Worm (Caenorhabditis elegans) whole organism, mixed stage, embryonic: Measurements from ENCODE around the gene cox-18.
A peak's percentile ranks its signal among the peaks of the same experiment; 100 is the strongest.

ENCODE experiments used
- M03D4.4 ChIP-seq: sonication (generic microtip); optimal IDR thresholded peaks from 2 replicates; lab custom pipeline; 2017; ENCODE audit warnings: mild to moderate bottlenecking, missing genetic modification characterization, missing compliant biosample characterization
- bed-3 ChIP-seq: fragments of 200-800 bp; sonication (Bioruptor generic); optimal IDR thresholded peaks from 3 replicates; lab custom pipeline; 2018; ENCODE audit warnings: mild to moderate bottlenecking, missing genetic modification characterization, moderate library complexity, missing compliant biosample characterization
- blmp-1 ChIP-seq: fragments of 150-350 bp; optimal IDR thresholded peaks from 2 replicates; lab custom pipeline; 2014; ENCODE audit warnings: missing biosample characterization, missing genetic modification characterization
- ceh-39 ChIP-seq: fragments of 150-350 bp; optimal IDR thresholded peaks from 2 replicates; lab custom pipeline; 2014; ENCODE audit warnings: missing biosample characterization, missing genetic modification characterization
- ceh-83 ChIP-seq: fragments of 200-800 bp; sonication (Bioruptor generic); optimal IDR thresholded peaks from 2 replicates; lab custom pipeline; 2018; ENCODE audit warnings: mild to moderate bottlenecking, missing genetic modification characterization, missing compliant biosample characterization
- ces-1 ChIP-seq: fragments of 150-350 bp; optimal IDR thresholded peaks from 2 replicates; lab custom pipeline; 2014; ENCODE audit warnings: missing biosample characterization, missing genetic modification reagents, missing genetic modification characterization
- cnd-1 ChIP-seq: fragments of 200-800 bp; sonication (Bioruptor generic); optimal IDR thresholded peaks from 2 replicates; lab custom pipeline; 2018; ENCODE audit warnings: mild to moderate bottlenecking, missing genetic modification characterization, missing compliant biosample characterization
- drap-1 ChIP-seq: fragments of 200-800 bp; sonication (Bioruptor generic); optimal IDR thresholded peaks from 3 replicates; lab custom pipeline; 2018; ENCODE audit warnings: mild to moderate bottlenecking, missing genetic modification characterization, missing compliant biosample characterization
- elt-1 ChIP-seq: sonication (generic microtip); optimal IDR thresholded peaks from 2 replicates; lab custom pipeline; 2017; ENCODE audit warnings: missing genetic modification characterization, mild to moderate bottlenecking, missing compliant biosample characterization, antibody characterized with exemption, moderate library complexity, borderline replicate concordance; ENCODE audit not compliant: insufficient read depth
- flh-1 ChIP-seq: fragments of 200-800 bp; sonication (Bioruptor generic); optimal IDR thresholded peaks from 2 replicates; lab custom pipeline; 2018; ENCODE audit warnings: mild to moderate bottlenecking, missing genetic modification characterization, moderate library complexity, missing compliant biosample characterization
- ham-2 ChIP-seq: fragments of 200-800 bp; sonication (Bioruptor generic); optimal IDR thresholded peaks from 2 replicates; lab custom pipeline; 2018; ENCODE audit warnings: mild to moderate bottlenecking, missing genetic modification characterization, missing compliant biosample characterization
- hlh-1 ChIP-seq: fragments of 150-350 bp; optimal IDR thresholded peaks from 2 replicates; lab custom pipeline; 2014; ENCODE audit warnings: missing biosample characterization, missing genetic modification reagents, missing genetic modification characterization
- lin-13 ChIP-seq: fragments of 150-350 bp; optimal IDR thresholded peaks from 2 replicates; lab custom pipeline; 2014; ENCODE audit warnings: missing biosample characterization, missing genetic modification characterization
- lin-32 ChIP-seq: fragments of 200-800 bp; sonication (Bioruptor generic); optimal IDR thresholded peaks from 2 replicates; lab custom pipeline; 2018; ENCODE audit warnings: mild to moderate bottlenecking, missing genetic modification characterization, missing compliant biosample characterization
- lsy-2 ChIP-seq: fragments of 150-350 bp; optimal IDR thresholded peaks from 2 replicates; lab custom pipeline; 2014; ENCODE audit warnings: missing biosample characterization, missing genetic modification characterization
- mab-5 ChIP-seq: fragments of 150-350 bp; optimal IDR thresholded peaks from 2 replicates; lab custom pipeline; 2014; ENCODE audit warnings: missing biosample characterization, missing genetic modification characterization
- mep-1 ChIP-seq: fragments of 150-350 bp; optimal IDR thresholded peaks from 2 replicates; lab custom pipeline; 2017; ENCODE audit warnings: missing biosample characterization, missing genetic modification reagents, missing genetic modification characterization, inconsistent platforms
- nhr-2 ChIP-seq: fragments of 150-350 bp; optimal IDR thresholded peaks from 2 replicates; lab custom pipeline; 2014; ENCODE audit warnings: missing biosample characterization, missing genetic modification characterization
- nhr-237 ChIP-seq: fragments of 150-350 bp; optimal IDR thresholded peaks from 2 replicates; lab custom pipeline; 2014; ENCODE audit warnings: missing biosample characterization, missing genetic modification characterization
- nhr-76 ChIP-seq: sonication (generic microtip); optimal IDR thresholded peaks from 2 replicates; lab custom pipeline; 2017; ENCODE audit warnings: missing biosample characterization, missing genetic modification characterization
- pha-4 ChIP-seq: fragments of 150-350 bp; optimal IDR thresholded peaks from 2 replicates; lab custom pipeline; 2018; ENCODE audit warnings: missing biosample characterization, missing genetic modification reagents, missing genetic modification characterization
- sem-2 ChIP-seq: fragments of 200-800 bp; sonication (Bioruptor generic); optimal IDR thresholded peaks from 2 replicates; lab custom pipeline; 2018; ENCODE audit warnings: mild to moderate bottlenecking, missing genetic modification characterization, missing compliant biosample characterization
- snpc-4 ChIP-seq: fragments of 150-350 bp; optimal IDR thresholded peaks from 2 replicates; lab custom pipeline; 2014; ENCODE audit warnings: missing biosample characterization, missing genetic modification characterization
- sptf-1 ChIP-seq: sonication (generic microtip); optimal IDR thresholded peaks from 2 replicates; lab custom pipeline; 2017; ENCODE audit warnings: mild to moderate bottlenecking, missing genetic modification characterization, moderate library complexity, missing compliant biosample characterization
- tbx-8 ChIP-seq: fragments of 200-800 bp; sonication (Bioruptor generic); optimal IDR thresholded peaks from 2 replicates; lab custom pipeline; 2018; ENCODE audit warnings: mild to moderate bottlenecking, missing genetic modification characterization, moderate library complexity, missing compliant biosample characterization
- unc-39 ChIP-seq: fragments of 150-350 bp; optimal IDR thresholded peaks from 2 replicates; lab custom pipeline; 2014; ENCODE audit warnings: missing biosample characterization, missing genetic modification characterization
- zip-8 ChIP-seq: fragments of 150-350 bp; optimal IDR thresholded peaks from 2 replicates; lab custom pipeline; 2014; ENCODE audit warnings: missing biosample characterization, missing genetic modification characterization
- ztf-11 ChIP-seq: fragments of 150-350 bp; optimal IDR thresholded peaks from 2 replicates; lab custom pipeline; 2014; ENCODE audit warnings: missing biosample characterization, missing genetic modification characterization

cox-18 gene

DNA sequence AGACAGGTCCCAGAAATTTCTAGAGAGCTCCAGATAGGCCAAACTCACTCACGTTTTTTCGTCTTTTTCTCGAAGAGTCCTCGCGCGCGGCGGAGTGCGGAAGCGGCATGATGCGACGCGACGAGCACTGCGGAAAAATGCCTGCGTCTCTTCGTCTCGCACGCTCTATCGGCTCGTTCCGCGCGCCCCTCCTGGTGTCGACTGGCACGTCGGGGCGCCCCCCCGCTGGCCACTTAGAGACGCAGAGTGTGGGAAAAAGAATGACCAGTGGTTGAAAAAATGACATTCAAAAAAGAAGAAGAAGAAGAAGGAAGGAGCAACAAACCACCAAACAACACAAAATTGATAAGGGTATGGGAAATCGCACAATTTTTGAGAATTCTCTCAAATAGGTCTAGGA lies 29.8 kb upstream of the cox-18 start, which contains the start of gene znf-782:
TSS of gene znf-782 (minus strand) at position 96 of the 400 bp plus-strand sequence.
- no peak for TF ChIP-seq ceh-39 (tag; lab: Kevin White, UChicago)
- TF ChIP-seq mep-1 (tag; lab: Kevin White, UChicago), result no peak
- no peak for TF ChIP-seq ces-1 (GFP tag; lab: Kevin White, UChicago)
- peak; percentile 51 for TF ChIP-seq sptf-1 (tag; lab: Kevin White, UChicago)
- peak; percentile 31 for TF ChIP-seq M03D4.4 (tag; lab: Kevin White, UChicago)
- TF ChIP-seq ceh-83 (GFP tag; lab: Kevin White, UChicago), result no peak
- TF ChIP-seq pha-4, result peak; percentile 16
- TF ChIP-seq ztf-11 (tag; lab: Kevin White, UChicago), result no peak
- no peak for TF ChIP-seq drap-1 (GFP tag; lab: Kevin White, UChicago)
- no peak for TF ChIP-seq sem-2 (GFP tag; lab: Kevin White, UChicago)
- TF ChIP-seq bed-3 (GFP tag; lab: Kevin White, UChicago), result no peak
- no peak for TF ChIP-seq hlh-1 (tag; lab: Kevin White, UChicago)
- TF ChIP-seq lsy-2, result no peak
- no peak for TF ChIP-seq snpc-4 (tag; lab: Kevin White, UChicago)
- TF ChIP-seq nhr-2 (tag; lab: Kevin White, UChicago), result no peak
- no peak for TF ChIP-seq cnd-1 (tag; lab: Kevin White, UChicago)

DNA sequence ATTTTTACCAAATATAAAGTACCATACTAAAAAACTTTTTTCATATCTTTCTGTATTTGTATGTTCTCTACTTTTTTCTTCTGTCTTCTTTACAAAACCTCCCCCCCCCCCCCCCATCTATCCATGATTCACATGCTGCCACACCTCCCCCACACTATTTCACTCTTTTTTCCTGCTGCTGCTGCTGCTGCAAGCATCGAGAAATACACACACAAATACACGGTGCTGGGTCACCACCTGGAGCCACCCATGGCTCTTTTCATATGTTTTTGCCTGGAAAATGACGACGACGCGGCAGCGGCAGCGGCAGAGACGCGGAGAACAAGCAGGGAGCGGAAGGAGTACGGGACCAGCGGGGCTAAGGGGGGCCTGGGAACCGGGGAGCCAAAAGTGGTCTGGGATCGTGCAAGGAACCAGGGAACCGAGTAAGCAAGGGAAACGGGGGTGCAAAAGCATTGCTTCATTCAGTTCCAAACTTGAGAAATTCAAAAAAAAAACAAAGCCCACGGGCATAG lies 28.5 kb upstream of the cox-18 start:
- no peak for TF ChIP-seq bed-3 (GFP tag; lab: Kevin White, UChicago)
- no peak for TF ChIP-seq sptf-1 (tag; lab: Kevin White, UChicago)
- TF ChIP-seq ces-1 (GFP tag; lab: Kevin White, UChicago), result no peak

DNA sequence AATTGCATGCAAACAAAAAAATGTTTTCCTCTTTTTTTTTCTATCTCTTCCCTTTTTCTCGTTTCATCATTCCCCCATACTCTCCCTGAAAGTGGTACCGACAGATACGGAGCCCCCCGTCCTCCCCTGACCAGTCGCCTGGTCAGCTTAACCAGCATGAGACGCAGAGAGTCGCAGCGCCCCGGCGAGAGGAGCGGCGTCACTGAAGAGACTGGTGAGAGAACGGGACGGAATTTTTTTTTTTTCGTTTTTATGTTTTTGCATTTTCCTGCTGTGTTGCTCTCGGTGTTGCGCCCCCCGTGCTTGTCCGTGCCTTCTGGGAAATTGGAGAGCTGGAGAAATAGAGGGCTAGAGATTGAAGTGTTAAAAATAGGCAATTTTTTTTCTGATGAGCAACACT lies 26.9 kb upstream of the cox-18 start:
- TF ChIP-seq tbx-8 (GFP tag; lab: Kevin White, UChicago) (no peak), mab-5 (tag; lab: Kevin White, UChicago) (no peak), nhr-76 (tag; lab: Kevin White, UChicago) (no peak), lin-32 (no peak), unc-39 (tag; lab: Kevin White, UChicago) (no peak), elt-1 (tag; lab: Kevin White, UChicago) (no peak), sptf-1 (tag; lab: Kevin White, UChicago) (no peak), snpc-4 (tag; lab: Kevin White, UChicago) (no peak), bed-3 (GFP tag; lab: Kevin White, UChicago) (no peak)
- TF ChIP-seq, all 35 proteins: peak for 0

DNA sequence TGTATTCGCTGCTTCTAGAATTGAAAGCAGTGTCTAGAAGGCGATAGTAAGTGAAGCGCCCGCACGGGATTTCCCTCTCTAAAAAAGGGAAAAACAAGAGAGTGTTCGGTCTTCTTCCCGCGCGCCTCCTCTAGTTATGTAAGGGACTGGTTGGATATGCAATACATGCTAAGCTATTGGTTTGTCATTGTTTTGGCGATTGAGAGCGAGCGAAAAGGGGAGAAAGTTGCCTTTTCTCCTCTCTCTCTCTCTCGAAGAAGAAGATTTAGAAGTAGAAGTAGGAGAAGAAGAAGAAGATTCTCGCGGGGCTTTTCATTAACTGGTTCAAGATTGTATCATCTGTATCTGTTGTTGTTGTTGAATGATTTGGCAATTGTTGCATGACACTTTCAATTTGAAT lies 23.2 kb upstream of the cox-18 start:
- TF ChIP-seq blmp-1 (tag; lab: Kevin White, UChicago) (peak; percentile 57), mab-5 (tag; lab: Kevin White, UChicago) (no peak), sptf-1 (tag; lab: Kevin White, UChicago) (no peak)

DNA sequence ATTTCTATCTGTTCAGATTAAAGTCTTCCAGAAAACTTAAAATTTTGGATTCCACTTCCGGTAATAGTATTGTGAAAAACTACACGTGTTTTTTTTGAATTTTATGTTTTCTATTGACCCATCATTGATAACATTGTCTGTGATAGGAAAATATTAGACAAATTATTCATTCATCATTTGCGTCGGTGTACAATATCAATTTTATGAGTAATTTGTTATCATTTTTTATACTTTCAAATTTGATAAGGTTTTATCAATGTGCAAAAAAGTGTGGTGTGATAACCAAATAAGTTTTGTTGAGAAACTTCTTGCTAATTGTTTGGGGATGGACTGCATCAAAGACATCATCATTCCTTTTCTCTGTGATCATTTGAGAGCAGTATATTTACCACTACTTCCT lies 21.8 kb upstream of the cox-18 start:
- TF ChIP-seq mab-5 (tag; lab: Kevin White, UChicago), result no peak
- TF ChIP-seq elt-1 (tag; lab: Kevin White, UChicago), result no peak

DNA sequence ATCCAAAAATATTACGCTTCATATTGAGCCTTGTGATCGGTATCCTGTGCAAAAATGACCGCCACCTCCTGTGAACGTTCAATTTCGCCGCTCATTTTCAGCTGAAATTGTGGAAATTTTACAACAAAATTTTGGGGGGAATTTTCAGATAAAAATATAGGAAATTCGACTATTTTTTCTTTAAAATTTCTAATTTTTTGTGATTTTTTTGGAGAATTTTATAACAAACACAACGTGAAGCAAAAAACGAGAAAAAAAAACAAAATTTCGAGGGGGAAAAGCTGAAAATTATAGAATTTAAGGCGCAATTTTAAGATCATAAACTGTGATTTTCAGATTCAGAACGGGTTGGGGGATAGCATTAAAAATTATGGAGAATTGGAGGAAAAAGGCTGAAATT lies 10.3 kb upstream of the cox-18 start, which contains the start of gene csn-4:
TSS of gene csn-4 (minus strand) at position 101 of the 400 bp plus-strand sequence.
- no peak for TF ChIP-seq lin-13 (tag; lab: Kevin White, UChicago)
- TF ChIP-seq ham-2 (GFP tag; lab: Kevin White, UChicago), result no peak
- no peak for TF ChIP-seq flh-1 (GFP tag; lab: Kevin White, UChicago)
- TF ChIP-seq zip-8, result no peak
- no peak for TF ChIP-seq mab-5 (tag; lab: Kevin White, UChicago)
- TF ChIP-seq ceh-83 (GFP tag; lab: Kevin White, UChicago), result no peak
- no peak for TF ChIP-seq ztf-11 (tag; lab: Kevin White, UChicago)
- TF ChIP-seq hlh-1 (tag; lab: Kevin White, UChicago), result no peak
- TF ChIP-seq elt-1 (tag; lab: Kevin White, UChicago), result no peak
- no peak for TF ChIP-seq snpc-4 (tag; lab: Kevin White, UChicago)
- TF ChIP-seq lin-32, result no peak
- no peak for TF ChIP-seq nhr-237 (tag; lab: Kevin White, UChicago)
